Fruit fly (Drosophila melanogaster) whole organism, pupa: ENCODE data around the gene mei-P26.

Source experiments
- CG10348 ChIP-seq: fragments of 200-800 bp; sonication (Bioruptor generic); IDR thresholded peaks from 2 replicates; pipeline ENCODE4 v1.3.6; 2022; ENCODE audit warnings: missing biosample characterization, missing genetic modification characterization
- CG12605 ChIP-seq: fragments of 200-800 bp; sonication (Bioruptor generic); IDR thresholded peaks from 2 replicates; pipeline ENCODE4 v1.3.6; 2022; ENCODE audit warnings: missing biosample characterization, missing genetic modification characterization
- CG13204 ChIP-seq: fragments of 200-800 bp; sonication (Bioruptor generic); optimal IDR thresholded peaks from 2 replicates; lab custom pipeline; 2018; ENCODE audit warnings: missing biosample characterization, mild to moderate bottlenecking, missing genetic modification characterization, moderate library complexity
- CG14655 ChIP-seq: fragments of 200-800 bp; sonication (Bioruptor generic); optimal IDR thresholded peaks from 3 replicates; lab custom pipeline; 2017; ENCODE audit warnings: mild to moderate bottlenecking, missing biosample characterization, missing genetic modification reagents, missing genetic modification characterization
- CG15710 ChIP-seq: fragments of 200-800 bp; sonication (Bioruptor generic); optimal IDR thresholded peaks from 2 replicates; lab custom pipeline; 2018; ENCODE audit warnings: missing biosample characterization, mild to moderate bottlenecking, missing genetic modification characterization, moderate library complexity
- CG17806 ChIP-seq: fragments of 200-800 bp; sonication (Bioruptor generic); optimal IDR thresholded peaks from 2 replicates; lab custom pipeline; 2018; ENCODE audit warnings: missing biosample characterization, mild to moderate bottlenecking, missing genetic modification characterization, moderate library complexity
- CG32121 ChIP-seq: fragments of 200-800 bp; sonication (Bioruptor generic); IDR thresholded peaks from 2 replicates; pipeline ENCODE4 v1.3.6; 2022; ENCODE audit warnings: missing biosample characterization, missing genetic modification characterization
- CG34367 ChIP-seq: fragments of 200-800 bp; sonication (Bioruptor generic); optimal IDR thresholded peaks from 2 replicates; lab custom pipeline; 2018; ENCODE audit warnings: missing biosample characterization, mild to moderate bottlenecking, missing genetic modification characterization
- CG4496 ChIP-seq: fragments of 200-800 bp; sonication (Bioruptor generic); IDR thresholded peaks from 3 replicates; pipeline ENCODE4 v1.3.6; 2022; ENCODE audit warnings: missing biosample characterization, missing genetic modification characterization
- CG8159 ChIP-seq: fragments of 200-800 bp; sonication (Bioruptor generic); optimal IDR thresholded peaks from 3 replicates; lab custom pipeline; 2018; ENCODE audit warnings: missing biosample characterization, mild to moderate bottlenecking, missing genetic modification characterization, moderate library complexity
- CG8301 ChIP-seq: fragments of 200-800 bp; sonication (Bioruptor generic); optimal IDR thresholded peaks from 2 replicates; lab custom pipeline; 2018; ENCODE audit warnings: missing biosample characterization, mild to moderate bottlenecking, missing genetic modification characterization
- CG9948 ChIP-seq: fragments of 200-800 bp; sonication (Bioruptor generic); optimal IDR thresholded peaks from 2 replicates; lab custom pipeline; 2018; ENCODE audit warnings: missing biosample characterization, mild to moderate bottlenecking, missing genetic modification characterization, moderate library complexity
- D1 ChIP-seq: fragments of 200-800 bp; sonication (Bioruptor generic); optimal IDR thresholded peaks from 2 replicates; lab custom pipeline; 2018; ENCODE audit warnings: missing biosample characterization, mild to moderate bottlenecking, missing genetic modification characterization, moderate library complexity
- EcR ChIP-seq: fragments of 200-800 bp; sonication (Bioruptor generic); optimal IDR thresholded peaks from 3 replicates; lab custom pipeline; 2019; ENCODE audit warnings: missing biosample characterization, missing genetic modification characterization, mild to moderate bottlenecking, moderate library complexity, missing genetic modification reagents
- Ets98B ChIP-seq: fragments of 200-800 bp; sonication (Bioruptor generic); IDR thresholded peaks from 2 replicates; pipeline ENCODE4 v1.3.6; 2022; ENCODE audit warnings: missing biosample characterization, missing genetic modification characterization
- Pif1A ChIP-seq: fragments of 200-800 bp; sonication (Bioruptor generic); optimal IDR thresholded peaks from 3 replicates; lab custom pipeline; 2016; ENCODE audit warnings: missing biosample characterization, missing genetic modification characterization
- Pif1B ChIP-seq: fragments of 200-800 bp; sonication (Bioruptor generic); optimal IDR thresholded peaks from 3 replicates; lab custom pipeline; 2016; ENCODE audit warnings: missing biosample characterization, missing genetic modification characterization
- Snoo ChIP-seq: fragments of 200-800 bp; sonication (Bioruptor generic); optimal IDR thresholded peaks from 3 replicates; lab custom pipeline; 2017; ENCODE audit warnings: missing biosample characterization, mild to moderate bottlenecking, missing genetic modification characterization, inconsistent platforms
- fd96Ca ChIP-seq: fragments of 200-800 bp; sonication (Bioruptor generic); IDR thresholded peaks from 3 replicates; pipeline ENCODE4 v1.3.6; 2022; ENCODE audit warnings: missing biosample characterization, missing genetic modification characterization
- gl ChIP-seq: fragments of 200-800 bp; sonication (Bioruptor generic); optimal IDR thresholded peaks from 2 replicates; lab custom pipeline; 2018; ENCODE audit warnings: missing biosample characterization, mild to moderate bottlenecking, missing genetic modification characterization
- rn ChIP-seq: fragments of 200-800 bp; sonication (Bioruptor generic); IDR thresholded peaks from 2 replicates; pipeline ENCODE4 v1.3.6; 2022; ENCODE audit warnings: missing biosample characterization, missing genetic modification characterization

The mei-P26 gene

dm6 chrX:9122492-9122891 is 40.6 kb upstream of the mei-P26 start:
- no peak for TF ChIP-seq Pif1A (GFP tag; lab: Kevin White, UChicago)
- TF ChIP-seq fd96Ca (GFP tag; lab: Robert Waterston, UW): 0 out of 3 replicates have a peak, but pooled peaks have one; percentile 27

DNA sequence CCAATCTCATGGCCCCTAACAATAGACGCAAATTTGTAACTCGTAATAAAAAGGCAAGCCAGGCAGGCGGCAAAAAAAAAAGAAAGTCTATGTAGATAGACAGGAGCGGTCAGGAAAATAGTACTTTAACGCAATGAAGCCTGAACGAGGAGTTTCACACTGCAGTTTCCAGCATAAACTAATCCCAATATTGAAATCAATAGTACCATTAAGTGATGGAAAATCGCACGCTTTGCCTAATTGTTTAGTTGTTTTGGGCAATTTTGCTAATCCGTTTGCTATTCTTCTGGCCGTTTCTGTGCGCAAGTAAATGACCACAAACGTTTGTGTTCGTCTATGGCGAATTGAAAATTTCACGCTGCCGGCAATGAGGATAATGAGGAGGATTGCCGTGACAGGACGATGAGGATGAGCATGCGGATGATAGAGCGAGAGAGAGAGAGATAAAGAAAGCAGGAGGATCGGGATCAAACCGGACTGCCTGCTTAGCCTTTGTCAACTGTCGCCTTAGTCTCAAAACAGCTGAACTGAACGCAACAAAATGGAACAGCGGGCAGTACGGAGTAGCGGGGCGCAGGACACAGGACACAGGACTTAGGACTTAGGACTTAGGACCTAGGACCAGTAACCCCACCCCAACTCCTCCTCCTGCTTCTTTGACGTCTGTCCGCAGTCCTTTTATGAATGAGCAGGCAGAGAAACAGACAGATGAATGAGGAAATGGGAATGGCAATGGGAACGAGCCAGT is 35.6 kb upstream of the mei-P26 start:
- TF ChIP-seq CG14655 (peak; percentile 10), D1 (tag; lab: Kevin White, UChicago) (no peak)
- TF ChIP-seq, all 21 proteins: peak for 1

- no peak for TF ChIP-seq D1 (tag; lab: Kevin White, UChicago)
- TF ChIP-seq rn (GFP tag; lab: Robert Waterston, UW): no peak
- no peak for TF ChIP-seq CG15710 (tag; lab: Kevin White, UChicago)
- TF ChIP-seq CG12605 (GFP tag; lab: Robert Waterston, UW): no peak
- TF ChIP-seq Ets98B (GFP tag; lab: Robert Waterston, UW): no peak
- no peak for TF ChIP-seq CG13204
- no peak for TF ChIP-seq Snoo (tag; lab: Kevin White, UChicago)
- TF ChIP-seq gl (tag; lab: Kevin White, UChicago): no peak
- no peak for TF ChIP-seq CG8159 (tag; lab: Kevin White, UChicago)
- TF ChIP-seq EcR (GFP tag; lab: Kevin White, UChicago): no peak
- no peak for TF ChIP-seq CG10348 (GFP tag; lab: Robert Waterston, UW)
- no peak for TF ChIP-seq CG17806 (tag; lab: Kevin White, UChicago)
- TF ChIP-seq CG4496 (GFP tag; lab: Robert Waterston, UW): no peak
- no peak for TF ChIP-seq CG34367 (tag; lab: Kevin White, UChicago)
- no peak for TF ChIP-seq CG32121
- TF ChIP-seq, all 21 proteins: peak for 0
These were observed 35.1 kb upstream of the mei-P26 start for dm6 chrX:9128012-9128280.

DNA sequence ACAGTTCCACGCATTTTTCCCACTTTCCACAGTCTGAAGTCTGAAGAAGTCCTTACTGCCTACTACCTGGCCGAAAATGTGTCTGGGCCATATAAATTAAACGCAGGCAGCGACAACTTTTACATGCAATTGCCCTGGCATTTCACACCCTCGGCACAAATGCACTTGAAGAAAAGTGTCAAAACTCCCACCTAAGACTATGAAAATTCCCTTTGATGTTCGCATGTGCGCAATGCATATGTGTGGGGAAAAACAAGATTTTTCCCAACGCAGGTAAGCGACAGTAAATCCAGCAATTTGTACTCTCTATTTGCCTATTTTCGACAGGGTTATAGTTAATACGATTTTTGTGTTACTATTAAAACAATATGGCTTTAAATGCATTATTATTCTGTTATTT is 33.6 kb upstream of the mei-P26 start:
- TF ChIP-seq EcR (GFP tag; lab: Kevin White, UChicago): no peak
- TF ChIP-seq CG32121: no peak
- no peak for TF ChIP-seq CG8159 (tag; lab: Kevin White, UChicago)
- no peak for TF ChIP-seq Snoo (tag; lab: Kevin White, UChicago)

DNA sequence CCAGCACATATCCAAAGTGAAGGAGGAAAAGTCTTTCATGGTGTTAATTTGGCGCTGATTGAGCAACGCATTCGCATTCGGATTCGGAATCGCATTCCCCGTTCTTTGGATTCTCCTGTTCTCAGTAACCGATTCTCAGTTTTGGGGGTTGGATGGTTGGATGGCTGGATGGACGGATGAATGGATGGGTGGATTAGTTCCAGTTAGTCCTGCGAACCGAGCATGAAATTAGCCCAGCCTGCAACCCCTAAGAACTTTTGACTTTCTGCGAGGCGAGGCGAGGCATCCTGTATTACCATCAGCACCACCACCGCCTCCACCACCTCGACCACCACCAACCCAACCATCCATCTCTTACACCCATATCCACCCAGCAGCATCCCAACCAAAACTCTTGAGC is 32.8 kb upstream of the mei-P26 start:
- TF ChIP-seq Pif1A (GFP tag; lab: Kevin White, UChicago): no peak
- TF ChIP-seq CG17806 (tag; lab: Kevin White, UChicago): no peak
- no peak for TF ChIP-seq CG13204
- no peak for TF ChIP-seq CG8301 (tag; lab: Kevin White, UChicago)
- no peak for TF ChIP-seq gl (tag; lab: Kevin White, UChicago)
- no peak for TF ChIP-seq CG4496 (GFP tag; lab: Robert Waterston, UW)
- no peak for TF ChIP-seq CG9948 (tag; lab: Kevin White, UChicago)
- TF ChIP-seq D1 (tag; lab: Kevin White, UChicago): no peak
- no peak for TF ChIP-seq CG8159 (tag; lab: Kevin White, UChicago)
- no peak for TF ChIP-seq Ets98B (GFP tag; lab: Robert Waterston, UW)
- TF ChIP-seq rn (GFP tag; lab: Robert Waterston, UW): no peak
- no peak for TF ChIP-seq CG12605 (GFP tag; lab: Robert Waterston, UW)
- TF ChIP-seq Pif1B (GFP tag; lab: Kevin White, UChicago): no peak
- TF ChIP-seq fd96Ca (GFP tag; lab: Robert Waterston, UW): no peak
- TF ChIP-seq CG32121: no peak
- TF ChIP-seq Snoo (tag; lab: Kevin White, UChicago): no peak
- TF ChIP-seq CG10348 (GFP tag; lab: Robert Waterston, UW): no peak
- TF ChIP-seq CG15710 (tag; lab: Kevin White, UChicago): no peak
- no peak for TF ChIP-seq EcR (GFP tag; lab: Kevin White, UChicago)
- no peak for TF ChIP-seq CG34367 (tag; lab: Kevin White, UChicago)

DNA sequence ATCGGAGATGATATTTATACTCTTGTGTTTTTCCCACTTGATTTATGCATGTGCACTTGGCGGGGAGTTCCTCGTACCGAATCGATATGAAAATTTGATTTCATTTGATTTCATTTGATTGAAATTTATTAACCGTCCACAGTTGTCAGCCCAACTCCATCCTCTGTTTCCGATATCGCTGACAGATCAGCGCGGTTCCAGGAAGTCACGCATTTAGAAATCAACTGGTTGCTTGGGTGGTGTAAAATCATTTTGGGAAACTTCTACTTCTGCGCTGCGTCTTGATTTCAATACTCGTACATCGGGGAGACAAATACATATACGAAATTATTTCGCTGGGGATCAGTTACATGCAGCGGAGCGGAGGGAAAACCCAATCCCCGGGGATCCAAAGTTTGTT is 31.5 kb upstream of the mei-P26 start:
- TF ChIP-seq CG17806 (tag; lab: Kevin White, UChicago): no peak
- no peak for TF ChIP-seq Pif1A (GFP tag; lab: Kevin White, UChicago)
- TF ChIP-seq D1 (tag; lab: Kevin White, UChicago): no peak
- TF ChIP-seq, all 21 proteins: peak for 0

DNA sequence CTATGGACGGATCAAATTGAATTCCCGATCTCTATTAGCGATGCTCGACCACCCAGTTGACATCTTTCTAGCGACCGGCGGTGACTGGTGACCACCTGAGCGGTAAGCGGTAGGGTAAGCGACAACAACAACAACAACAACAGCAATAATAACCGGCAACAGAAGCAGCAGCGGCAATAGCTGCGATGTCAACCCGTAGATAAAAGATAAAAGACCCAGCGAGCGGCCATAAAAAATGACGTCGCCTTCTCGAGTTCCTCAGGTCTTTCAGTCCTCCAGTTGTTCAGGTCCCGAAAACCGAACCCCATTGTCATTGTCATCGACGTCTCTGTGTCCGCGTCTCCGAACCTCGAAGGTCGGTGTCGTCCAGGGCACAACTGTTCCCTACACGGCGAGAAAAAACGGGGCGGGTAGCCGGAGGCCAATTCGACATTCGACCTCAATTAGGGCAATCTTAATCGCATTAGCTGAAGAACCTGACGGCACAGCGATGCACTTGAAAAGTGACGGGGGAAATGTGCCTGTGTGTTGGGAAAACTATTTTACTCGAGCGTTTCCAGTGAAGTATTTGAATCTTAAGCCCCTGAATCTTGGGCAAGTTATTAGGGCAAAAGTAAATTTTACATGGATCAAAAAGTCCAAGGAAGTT is 30.3 kb upstream of the mei-P26 start:
- TF ChIP-seq CG32121: no peak
- no peak for TF ChIP-seq CG13204
- no peak for TF ChIP-seq Ets98B (GFP tag; lab: Robert Waterston, UW)
- TF ChIP-seq CG34367 (tag; lab: Kevin White, UChicago): no peak
- TF ChIP-seq CG14655: no peak
- no peak for TF ChIP-seq CG12605 (GFP tag; lab: Robert Waterston, UW)
- TF ChIP-seq CG9948 (tag; lab: Kevin White, UChicago): no peak
- no peak for TF ChIP-seq CG17806 (tag; lab: Kevin White, UChicago)
- no peak for TF ChIP-seq Pif1A (GFP tag; lab: Kevin White, UChicago)
- TF ChIP-seq rn (GFP tag; lab: Robert Waterston, UW): no peak
- TF ChIP-seq Pif1B (GFP tag; lab: Kevin White, UChicago): no peak
